Worm (Caenorhabditis elegans): Measurements from ENCODE around the gene R03H10.4.

- no peak for TF ChIP-seq med-1 (GFP tag; optimal IDR thresholded peaks at IDR 0.05; ENCODE audit: insufficient read depth)
- TF ChIP-seq ref-1 (GFP tag; conservative IDR thresholded peaks at IDR 0.05), result no peak
- no peak for TF ChIP-seq T22C8.4 (GFP tag; IDR thresholded peaks at IDR 0.05)
- no peak for TF ChIP-seq ztf-23 (GFP tag; IDR thresholded peaks at IDR 0.05)
- TF ChIP-seq cog-1 (tag; optimal IDR thresholded peaks at IDR 0.05), result no peak
- TF ChIP-seq flt-1 (GFP tag; IDR thresholded peaks at IDR 0.05), result no peak
- TF ChIP-seq tab-1 (GFP tag; IDR thresholded peaks at IDR 0.05), result no peak
- no peak for TF ChIP-seq klf-2 (GFP tag; conservative IDR thresholded peaks at IDR 0.05)
- no peak for TF ChIP-seq ztf-29 (GFP tag; IDR thresholded peaks at IDR 0.05)
Observed at ce11 chrII:4183979-4184378, 15.7 kb upstream of the R03H10.4 start.

Measured in whole organism, midembryonic.